Worm (Caenorhabditis elegans): ENCODE measurements around the gene zmp-1.

zmp-1 gene

ce11 chrIII:5953041-5953912, 20.5 kb upstream of the zmp-1 start (continued):
- no peak for TF ChIP-seq unc-3 (GFP tag; conservative IDR thresholded peaks at IDR 0.05)
- no peak for TF ChIP-seq unc-3 (tag; optimal IDR thresholded peaks at IDR 0.05)
- no peak for TF ChIP-seq ets-4 (tag; optimal IDR thresholded peaks at IDR 0.05)

ce11 chrIII:5951589-5952378, 19.0 kb upstream of the zmp-1 start:
- TF ChIP-seq hlh-30 (tag; optimal IDR thresholded peaks at IDR 0.05; ENCODE audit: insufficient read depth) (peak; percentile 30), elt-2 (tag; optimal IDR thresholded peaks at IDR 0.05) (no peak), ttx-3 (tag; optimal IDR thresholded peaks at IDR 0.05) (no peak), pag-3 (tag; optimal IDR thresholded peaks at IDR 0.05; ENCODE audit: borderline replicate concordance) (no peak), mec-3 (tag; optimal IDR thresholded peaks at IDR 0.05; ENCODE audit: borderline replicate concordance) (no peak), gmeb-2 (tag; optimal IDR thresholded peaks at IDR 0.05) (no peak)

ce11 chrIII:5950756-5951345, 18.1 kb upstream of the zmp-1 start:
- TF ChIP-seq nfya-1 (tag; optimal IDR thresholded peaks at IDR 0.05): no peak
- TF ChIP-seq ets-4 (tag; optimal IDR thresholded peaks at IDR 0.05): no peak
- no peak for TF ChIP-seq nhr-11 (tag; optimal IDR thresholded peaks at IDR 0.05)
- no peak for TF ChIP-seq Y22D7AL.16 (tag; optimal IDR thresholded peaks at IDR 0.05)
- TF ChIP-seq ceh-6 (GFP tag; optimal IDR thresholded peaks at IDR 0.05): no peak
- TF ChIP-seq K09A11.1 (tag; optimal IDR thresholded peaks at IDR 0.05; ENCODE audit: insufficient read depth): no peak
- no peak for TF ChIP-seq pqm-1 (tag; optimal IDR thresholded peaks at IDR 0.05)
- TF ChIP-seq ref-2 (tag; optimal IDR thresholded peaks at IDR 0.05): no peak
- no peak for TF ChIP-seq lin-11 (tag; optimal IDR thresholded peaks at IDR 0.05)
- TF ChIP-seq odd-2 (tag; optimal IDR thresholded peaks at IDR 0.05): no peak
- no peak for TF ChIP-seq sox-2 (GFP tag; IDR thresholded peaks at IDR 0.05)
- no peak for TF ChIP-seq syd-9 (tag; optimal IDR thresholded peaks at IDR 0.05)

ce11 chrIII:5949817-5950216, 17.1 kb upstream of the zmp-1 start:
- no peak for TF ChIP-seq ceh-14 (tag; optimal IDR thresholded peaks at IDR 0.05)
- no peak for TF ChIP-seq pax-1 (tag; optimal IDR thresholded peaks at IDR 0.05)
- TF ChIP-seq unc-55 (GFP tag; optimal IDR thresholded peaks at IDR 0.05): peak; percentile 21
- TF ChIP-seq unc-42 (tag; optimal IDR thresholded peaks at IDR 0.05): peak; percentile 30
- TF ChIP-seq ceh-18 (tag; optimal IDR thresholded peaks at IDR 0.05): peak; percentile 40

ce11 chrIII:5948986-5949385, 16.2 kb upstream of the zmp-1 start:
- no peak for TF ChIP-seq fkh-10 (GFP tag; optimal IDR thresholded peaks at IDR 0.05)
- no peak for TF ChIP-seq ceh-6 (GFP tag; optimal IDR thresholded peaks at IDR 0.05)
- no peak for TF ChIP-seq T23F11.4 (GFP tag; optimal IDR thresholded peaks at IDR 0.05)
- TF ChIP-seq ceh-45 (GFP tag; IDR thresholded peaks at IDR 0.05): no peak
- no peak for TF ChIP-seq F13H6.1 (tag; optimal IDR thresholded peaks at IDR 0.05)
- no peak for TF ChIP-seq unc-3 (GFP tag; conservative IDR thresholded peaks at IDR 0.05)
- no peak for TF ChIP-seq unc-3 (tag; optimal IDR thresholded peaks at IDR 0.05)
- TF ChIP-seq gmeb-2 (tag; optimal IDR thresholded peaks at IDR 0.05): no peak
- no peak for TF ChIP-seq unc-55 (GFP tag; optimal IDR thresholded peaks at IDR 0.05)
- no peak for TF ChIP-seq ahr-1 (tag; optimal IDR thresholded peaks at IDR 0.05)
- TF ChIP-seq ttx-3 (tag; optimal IDR thresholded peaks at IDR 0.05): no peak
- TF ChIP-seq sdc-2 (tag; optimal IDR thresholded peaks at IDR 0.05): no peak
- TF ChIP-seq madf-2 (tag; optimal IDR thresholded peaks at IDR 0.05): no peak
- TF ChIP-seq pag-3 (tag; optimal IDR thresholded peaks at IDR 0.05; ENCODE audit: borderline replicate concordance): no peak
- no peak for TF ChIP-seq K09A11.1 (tag; optimal IDR thresholded peaks at IDR 0.05; ENCODE audit: insufficient read depth)
- TF ChIP-seq sox-4 (tag; optimal IDR thresholded peaks at IDR 0.05): no peak
- no peak for TF ChIP-seq lin-11 (tag; optimal IDR thresholded peaks at IDR 0.05)
- TF ChIP-seq ztf-16 (tag; optimal IDR thresholded peaks at IDR 0.05): no peak

All from whole organism, late embryonic.